Worm (Caenorhabditis elegans) whole organism, L3 larva: ENCODE measurements around the gene npr-36.

Experiments used
- elt-2 ChIP-seq: sonication (generic microtip); optimal IDR thresholded peaks from 2 replicates; lab custom pipeline; 2016; ENCODE audit warnings: missing genetic modification reagents, mild to moderate bottlenecking, missing genetic modification characterization, missing compliant biosample characterization
- elt-3 ChIP-seq, 3 experiments: fragments of 150-350 bp in 1 of 3; sonication (generic microtip) in 2 of 3; optimal IDR thresholded peaks; 2 replicates in 2 of 3; 4 replicates in 1 of 3; lab custom pipeline; 2014 to 2017; ENCODE audit warnings: missing biosample characterization in 3 of 3, missing genetic modification characterization in 3 of 3
- fkh-2 ChIP-seq: fragments of 150-350 bp; optimal IDR thresholded peaks from 2 replicates; lab custom pipeline; 2014; ENCODE audit warnings: missing biosample characterization, missing genetic modification reagents, missing genetic modification characterization
- jun-1 ChIP-seq: fragments of 150-350 bp; optimal IDR thresholded peaks from 2 replicates; lab custom pipeline; 2014; ENCODE audit warnings: missing biosample characterization, missing genetic modification reagents, missing genetic modification characterization
- lin-39 ChIP-seq: fragments of 150-350 bp; optimal IDR thresholded peaks from 2 replicates; lab custom pipeline; 2018; ENCODE audit warnings: missing biosample characterization, missing genetic modification reagents, missing genetic modification characterization
- nhr-11 ChIP-seq: fragments of 150-350 bp; optimal IDR thresholded peaks from 2 replicates; lab custom pipeline; 2014; ENCODE audit warnings: missing biosample characterization, missing genetic modification characterization
- nhr-237 ChIP-seq: fragments of 150-350 bp; optimal IDR thresholded peaks from 2 replicates; lab custom pipeline; 2014; ENCODE audit warnings: missing biosample characterization, missing genetic modification characterization
- nhr-28 ChIP-seq: fragments of 150-350 bp; optimal IDR thresholded peaks from 2 replicates; lab custom pipeline; 2014; ENCODE audit warnings: missing biosample characterization, missing genetic modification characterization
- nhr-43 ChIP-seq: sonication (generic microtip); optimal IDR thresholded peaks from 2 replicates; lab custom pipeline; 2016; ENCODE audit warnings: mild to moderate bottlenecking, missing genetic modification characterization, missing compliant biosample characterization; ENCODE audit not compliant: poor library complexity, severe bottlenecking
- nhr-76 ChIP-seq: fragments of 150-350 bp; sonication (generic microtip); optimal IDR thresholded peaks from 5 replicates; lab custom pipeline; 2014; ENCODE audit warnings: missing biosample characterization, missing genetic modification characterization
- nhr-77 ChIP-seq: fragments of 150-350 bp; optimal IDR thresholded peaks from 2 replicates; lab custom pipeline; 2014; ENCODE audit warnings: missing biosample characterization, missing genetic modification characterization
- skn-1 ChIP-seq: fragments of 150-350 bp; optimal IDR thresholded peaks from 2 replicates; lab custom pipeline; 2014; ENCODE audit warnings: missing biosample characterization, missing genetic modification characterization
- unc-39 ChIP-seq: sonication (generic microtip); optimal IDR thresholded peaks from 4 replicates; lab custom pipeline; 2017; ENCODE audit warnings: missing biosample characterization, missing genetic modification characterization

DNA sequence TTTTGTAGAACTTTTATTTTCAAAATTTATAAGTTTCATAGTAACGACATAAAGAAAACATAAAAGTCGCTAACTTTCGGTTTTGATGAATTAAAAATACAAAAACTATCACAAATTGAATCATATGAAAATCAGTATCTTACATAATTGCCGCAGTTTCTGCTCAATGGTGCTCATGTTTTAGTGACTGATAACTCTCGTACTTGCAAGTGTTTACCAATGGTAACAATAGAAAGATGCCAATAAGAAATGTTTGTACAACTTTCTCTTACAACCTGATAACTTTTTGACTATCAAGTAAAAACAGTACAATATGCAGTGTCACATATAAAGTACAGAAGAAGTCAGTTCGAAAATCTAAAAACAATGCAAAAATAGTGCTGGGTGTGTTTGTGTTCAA is 26.6 kb downstream of the npr-36 start:
- TF ChIP-seq nhr-11 (tag; lab: Kevin White, UChicago): no peak
- no peak for TF ChIP-seq elt-3 (tag; optimal IDR thresholded peaks at IDR 0.05; lab: Kevin White, UChicago)
- TF ChIP-seq fkh-2: no peak
- TF ChIP-seq nhr-76 (tag; lab: Kevin White, UChicago): no peak
- TF ChIP-seq elt-2 (tag; lab: Kevin White, UChicago): peak; percentile 25
- TF ChIP-seq nhr-237: no peak
- TF ChIP-seq nhr-28 (tag; lab: Kevin White, UChicago): no peak
- TF ChIP-seq jun-1 (tag; lab: Kevin White, UChicago): no peak
- no peak for TF ChIP-seq lin-39
- TF ChIP-seq unc-39 (tag; lab: Kevin White, UChicago): no peak
- no peak for TF ChIP-seq nhr-43
- TF ChIP-seq nhr-77: no peak
- TF ChIP-seq skn-1: no peak
